Worm (Caenorhabditis elegans) whole organism, L4/young adult: ENCODE results near the gene Y51H7BR.8.

Source experiments
- W03F9.2 ChIP-seq: fragments of 150-350 bp; optimal IDR thresholded peaks from 2 replicates; lab custom pipeline; 2014; ENCODE audit warnings: missing biosample characterization, missing genetic modification characterization
- dao-5 ChIP-seq: sonication (generic microtip); optimal IDR thresholded peaks from 2 replicates; lab custom pipeline; 2016; ENCODE audit warnings: missing genotype, missing genetic modification characterization, moderate library complexity, missing compliant biosample characterization
- him-1 ChIP-seq: sonication (generic microtip); optimal IDR thresholded peaks from 2 replicates; lab custom pipeline; 2016; ENCODE audit warnings: missing genotype, missing genetic modification reagents, missing genetic modification characterization, missing compliant biosample characterization

ce11 chrII:1500959-1501358 is 18.1 kb upstream of the Y51H7BR.8 start:
- TF ChIP-seq W03F9.2 (tag; lab: Kevin White, UChicago) (no peak), him-1 (no peak), dao-5 (no peak)
